Fruit fly (Drosophila melanogaster) whole organism, embryonic: ENCODE results near the gene Fur2.

Source experiments
- ATbp ChIP-seq: fragments of 200-800 bp; sonication (Bioruptor generic); optimal IDR thresholded peaks from 2 replicates; lab custom pipeline; 2017; ENCODE audit warnings: missing biosample characterization, mild to moderate bottlenecking, missing genetic modification characterization, missing genetic modification reagents
- Awh ChIP-seq: fragments of 200-800 bp; sonication (Bioruptor generic); IDR thresholded peaks from 2 replicates; pipeline ENCODE4, ENCODE4 v1.3.6; 2022; ENCODE audit warnings: missing biosample characterization, missing genetic modification characterization
- C15 ChIP-seq: fragments of 200-800 bp; sonication (Bioruptor generic); IDR thresholded peaks from 3 replicates; pipeline ENCODE4 v1.3.6; 2022; ENCODE audit warnings: missing biosample characterization, missing genetic modification characterization
- CG10321 ChIP-seq: fragments of 200-800 bp; sonication (Bioruptor generic); IDR thresholded peaks from 2 replicates; pipeline ENCODE4 v1.3.6; 2022; ENCODE audit warnings: missing biosample characterization, missing genetic modification characterization
- CG10366 ChIP-seq: fragments of 200-800 bp; sonication (Bioruptor generic); IDR thresholded peaks from 2 replicates; pipeline ENCODE4 v1.3.6; 2022; ENCODE audit warnings: missing biosample characterization, missing genetic modification characterization
- CG10959 ChIP-seq: fragments of 200-800 bp; sonication (Bioruptor generic); IDR thresholded peaks from 2 replicates; pipeline ENCODE4 v1.3.6; 2022; ENCODE audit warnings: missing biosample characterization, missing genetic modification characterization
- CG12236 ChIP-seq: fragments of 200-800 bp; sonication (Bioruptor generic); optimal IDR thresholded peaks from 2 replicates; lab custom pipeline; 2016; ENCODE audit warnings: missing biosample characterization, missing genetic modification characterization
- CG12299 ChIP-seq: fragments of 200-800 bp; sonication (Bioruptor generic); optimal IDR thresholded peaks from 2 replicates; lab custom pipeline; 2018; ENCODE audit warnings: missing biosample characterization, mild to moderate bottlenecking, missing genetic modification characterization
- CG15479 ChIP-seq: fragments of 200-800 bp; sonication (Bioruptor generic); optimal IDR thresholded peaks from 3 replicates; lab custom pipeline; 2019; ENCODE audit warnings: missing biosample characterization, mild to moderate bottlenecking, missing genetic modification characterization, moderate library complexity
- CG18764 ChIP-seq: fragments of 200-800 bp; sonication (Bioruptor generic); optimal IDR thresholded peaks from 3 replicates; lab custom pipeline; 2016; ENCODE audit warnings: missing biosample characterization, missing genetic modification characterization
- CG2202 ChIP-seq: fragments of 200-800 bp; sonication (Bioruptor generic); optimal IDR thresholded peaks from 2 replicates; lab custom pipeline; 2018; ENCODE audit warnings: missing biosample characterization, mild to moderate bottlenecking, missing genetic modification characterization
- CG2875 ChIP-seq: fragments of 200-800 bp; sonication (Bioruptor generic); optimal IDR thresholded peaks from 2 replicates; lab custom pipeline; 2017; ENCODE audit warnings: missing biosample characterization, mild to moderate bottlenecking, missing genetic modification characterization, missing genetic modification reagents
- CG31388 ChIP-seq: fragments of 200-800 bp; sonication (Bioruptor generic); optimal IDR thresholded peaks from 2 replicates; lab custom pipeline; 2016; ENCODE audit warnings: missing biosample characterization, missing genetic modification characterization
- CG3407 ChIP-seq: fragments of 200-800 bp; sonication (Bioruptor generic); optimal IDR thresholded peaks from 2 replicates; lab custom pipeline; 2018; ENCODE audit warnings: missing biosample characterization, mild to moderate bottlenecking, missing genetic modification characterization
- CG42726 ChIP-seq: fragments of 200-800 bp; sonication (Bioruptor generic); IDR thresholded peaks from 2 replicates; pipeline ENCODE4 v1.3.6; 2022; ENCODE audit warnings: missing biosample characterization, missing genetic modification characterization; ENCODE audit not compliant: partially characterized antibody
- CG4707 ChIP-seq: fragments of 200-800 bp; sonication (Bioruptor generic); optimal IDR thresholded peaks from 2 replicates; lab custom pipeline; 2018; ENCODE audit warnings: missing biosample characterization, mild to moderate bottlenecking, missing genetic modification characterization, moderate library complexity
- CG6854 ChIP-seq: fragments of 200-800 bp; sonication (Bioruptor generic); optimal IDR thresholded peaks from 3 replicates; lab custom pipeline; 2017; ENCODE audit warnings: missing biosample characterization, mild to moderate bottlenecking, missing genetic modification characterization
- CG9727 ChIP-seq: fragments of 200-800 bp; sonication (Bioruptor generic); optimal IDR thresholded peaks from 3 replicates; lab custom pipeline; 2017; ENCODE audit warnings: missing biosample characterization, mild to moderate bottlenecking, missing genetic modification characterization
- Camta ChIP-seq: fragments of 200-800 bp; sonication (Bioruptor generic); optimal IDR thresholded peaks from 2 replicates; lab custom pipeline; 2016; ENCODE audit warnings: missing biosample characterization, missing genetic modification characterization
- Doc2 ChIP-seq: fragments of 200-800 bp; sonication (Bioruptor generic); IDR thresholded peaks from 2 replicates; pipeline ENCODE4 v1.3.6; 2022; ENCODE audit warnings: missing biosample characterization, missing genetic modification characterization
- Fer1 ChIP-seq: fragments of 200-800 bp; sonication (Bioruptor generic); optimal IDR thresholded peaks from 2 replicates; lab custom pipeline; 2017; ENCODE audit warnings: missing biosample characterization, mild to moderate bottlenecking, missing genetic modification characterization
- H2.0 ChIP-seq: fragments of 200-800 bp; sonication (Bioruptor generic); IDR thresholded peaks from 2 replicates; pipeline ENCODE4 v1.3.6; 2022; ENCODE audit warnings: missing biosample characterization, missing genetic modification characterization
- MBD-R2 ChIP-seq: fragments of 200-800 bp; sonication (Bioruptor generic); IDR thresholded peaks from 2 replicates; pipeline ENCODE4 v1.3.6; 2022; ENCODE audit warnings: missing biosample characterization, missing genetic modification characterization
- Nf-YA ChIP-seq: fragments of 200-800 bp; sonication (Bioruptor generic); IDR thresholded peaks from 2 replicates; pipeline ENCODE4 v1.3.6; 2022; ENCODE audit warnings: missing biosample characterization, missing genetic modification characterization
- Pdp1 ChIP-seq, 2 experiments: fragments of 200-800 bp; sonication (Bioruptor generic); optimal IDR thresholded peaks; 3 replicates each; lab custom pipeline; 2016; ENCODE audit warnings: missing biosample characterization in 2 of 2, missing genetic modification characterization in 2 of 2, mild to moderate bottlenecking in 1 of 2, moderate library complexity in 1 of 2
- Rfx ChIP-seq: fragments of 200-800 bp; sonication (Bioruptor generic); IDR thresholded peaks from 2 replicates; pipeline ENCODE4 v1.3.6; 2022; ENCODE audit warnings: missing biosample characterization, missing genetic modification characterization
- Usf ChIP-seq: fragments of 200-800 bp; sonication (Bioruptor generic); optimal IDR thresholded peaks from 2 replicates; lab custom pipeline; 2017; ENCODE audit warnings: missing genotype, missing biosample characterization, missing genetic modification characterization
- amos ChIP-seq: fragments of 200-800 bp; sonication (Bioruptor generic); IDR thresholded peaks from 2 replicates; pipeline ENCODE4 v1.3.6; 2022; ENCODE audit warnings: missing biosample characterization, missing genetic modification characterization; ENCODE audit not compliant: partially characterized antibody
- aop ChIP-seq: fragments of 200-800 bp; sonication (Bioruptor generic); IDR thresholded peaks from 2 replicates; pipeline ENCODE4 v1.3.6; 2022; ENCODE audit warnings: missing biosample characterization, missing genetic modification characterization
- ato ChIP-seq: fragments of 200-800 bp; sonication (Bioruptor generic); IDR thresholded peaks from 2 replicates; pipeline ENCODE4 v1.3.6; 2022; ENCODE audit warnings: missing biosample characterization, missing genetic modification characterization; ENCODE audit not compliant: partially characterized antibody
- bigmax ChIP-seq: fragments of 200-800 bp; sonication (Bioruptor generic); optimal IDR thresholded peaks from 2 replicates; lab custom pipeline; 2018; ENCODE audit warnings: missing biosample characterization, mild to moderate bottlenecking, missing genetic modification characterization
- da ChIP-seq: fragments of 200-800 bp; sonication (Bioruptor generic); optimal IDR thresholded peaks from 2 replicates; lab custom pipeline; 2016; ENCODE audit warnings: missing biosample characterization, missing genetic modification characterization
- dm ChIP-seq: fragments of 200-800 bp; sonication (Bioruptor generic); optimal IDR thresholded peaks from 3 replicates; lab custom pipeline; 2016; ENCODE audit warnings: missing biosample characterization, missing genetic modification characterization
- fd96Cb ChIP-seq: fragments of 200-800 bp; sonication (Bioruptor generic); optimal IDR thresholded peaks from 2 replicates; lab custom pipeline; 2018; ENCODE audit warnings: missing biosample characterization, mild to moderate bottlenecking, missing genetic modification characterization, moderate library complexity
- gem ChIP-seq: fragments of 200-800 bp; sonication (Bioruptor generic); optimal IDR thresholded peaks from 2 replicates; lab custom pipeline; 2019; ENCODE audit warnings: missing biosample characterization, mild to moderate bottlenecking, missing genetic modification characterization, moderate library complexity
- gro ChIP-seq: fragments of 200-800 bp; sonication (Bioruptor generic); optimal IDR thresholded peaks from 2 replicates; lab custom pipeline; 2016; ENCODE audit warnings: missing biosample characterization, missing genetic modification characterization
- gt ChIP-seq: fragments of 200-800 bp; sonication (Bioruptor generic); IDR thresholded peaks from 2 replicates; pipeline ENCODE4 v1.3.6; 2022; ENCODE audit warnings: missing biosample characterization, missing genetic modification characterization
- hbn ChIP-seq: fragments of 200-800 bp; sonication (Bioruptor generic); IDR thresholded peaks from 2 replicates; pipeline ENCODE4 v1.3.6; 2022; ENCODE audit warnings: missing biosample characterization, missing genetic modification characterization; ENCODE audit not compliant: partially characterized antibody
- hth ChIP-seq: fragments of >200 bp; optimal IDR thresholded peaks from 2 replicates; lab custom pipeline; 2017; ENCODE audit warnings: inconsistent platforms
- inv ChIP-seq: fragments of 200-800 bp; sonication (Bioruptor generic); IDR thresholded peaks from 2 replicates; pipeline ENCODE4 v1.3.6; 2022; ENCODE audit warnings: missing biosample characterization, missing genetic modification characterization; ENCODE audit not compliant: partially characterized antibody
- jing ChIP-seq: fragments of 200-800 bp; sonication (Bioruptor generic); optimal IDR thresholded peaks from 2 replicates; lab custom pipeline; 2018; ENCODE audit warnings: missing biosample characterization, mild to moderate bottlenecking, missing genetic modification characterization
- klu ChIP-seq: fragments of 200-800 bp; sonication (Bioruptor generic); IDR thresholded peaks from 2 replicates; pipeline ENCODE4 v1.3.6; 2022; ENCODE audit warnings: missing biosample characterization, missing genetic modification characterization
- phol ChIP-seq: fragments of 200-800 bp; sonication (Bioruptor generic); optimal IDR thresholded peaks from 3 replicates; lab custom pipeline; 2018; ENCODE audit warnings: missing biosample characterization, mild to moderate bottlenecking, missing genetic modification characterization, moderate library complexity
- pros ChIP-seq: fragments of 200-800 bp; sonication (Bioruptor generic); optimal IDR thresholded peaks from 3 replicates; lab custom pipeline; 2019; ENCODE audit warnings: missing biosample characterization, mild to moderate bottlenecking, missing genetic modification characterization, moderate library complexity
- pum ChIP-seq: fragments of 200-800 bp; sonication (Bioruptor generic); optimal IDR thresholded peaks from 2 replicates; lab custom pipeline; 2016; ENCODE audit warnings: missing biosample characterization, missing genetic modification characterization
- sima ChIP-seq: fragments of 200-800 bp; sonication (Bioruptor generic); optimal IDR thresholded peaks from 2 replicates; lab custom pipeline; 2016; ENCODE audit warnings: missing biosample characterization, missing genetic modification characterization
- sob ChIP-seq: fragments of 200-800 bp; sonication (Bioruptor generic); IDR thresholded peaks from 2 replicates; pipeline ENCODE4 v1.3.6; 2022; ENCODE audit warnings: missing biosample characterization, missing genetic modification characterization
- sr ChIP-seq: fragments of 200-800 bp; sonication (Bioruptor generic); IDR thresholded peaks from 3 replicates; pipeline ENCODE4 v1.3.6; 2022; ENCODE audit warnings: missing biosample characterization, missing genetic modification characterization
- tup ChIP-seq: fragments of 200-800 bp; sonication (Bioruptor generic); optimal IDR thresholded peaks from 2 replicates; lab custom pipeline; 2016; ENCODE audit warnings: missing biosample characterization, mild to moderate bottlenecking, missing genetic modification characterization, moderate library complexity
- zen ChIP-seq: fragments of 200-800 bp; sonication (Bioruptor generic); optimal IDR thresholded peaks from 3 replicates; lab custom pipeline; 2018; ENCODE audit warnings: missing biosample characterization, mild to moderate bottlenecking, missing genetic modification characterization, moderate library complexity

Fur2 gene

DNA sequence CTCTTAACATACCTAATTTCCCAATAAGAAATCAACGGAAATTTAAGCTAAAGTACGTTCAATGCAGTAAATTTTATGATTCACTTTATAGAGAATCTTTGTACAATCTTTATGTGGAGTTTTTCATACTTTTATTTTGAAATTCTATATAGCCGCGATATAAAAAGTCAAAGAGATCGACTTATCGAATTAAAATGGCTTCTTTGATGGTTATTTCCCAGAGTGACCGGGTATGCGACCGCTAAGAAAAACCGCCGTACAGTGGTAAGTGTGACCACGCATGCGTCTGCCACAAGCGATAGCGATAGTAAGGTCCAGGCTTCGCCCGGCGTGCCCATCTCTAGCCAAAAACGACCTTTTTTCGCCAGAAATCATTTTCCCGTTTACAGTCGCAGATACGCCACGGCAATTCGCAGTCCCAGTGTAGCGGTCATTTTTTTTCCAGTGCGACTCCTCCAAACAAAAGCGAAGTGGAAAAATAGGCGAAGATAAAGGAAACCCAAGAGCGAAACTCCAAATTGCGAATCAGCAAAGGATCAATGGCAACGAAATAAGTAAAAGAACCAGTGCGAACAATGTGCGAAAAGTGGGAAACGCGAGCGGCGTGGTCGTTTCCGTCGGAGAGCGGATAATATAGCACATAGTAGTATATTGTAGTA is 49.7 kb downstream of the Fur2 start, which contains the start of gene hang (continued):
- TF ChIP-seq sima (GFP tag; lab: Kevin White, UChicago) (no peak), CG4707 (GFP tag; lab: Kevin White, UChicago) (peak; percentile 1), CG10321 (GFP tag; lab: Robert Waterston, UW) (no peak), Awh (GFP tag; lab: Robert Waterston, UW) (no peak), tup (GFP tag; lab: Kevin White, UChicago) (no peak), sob (GFP tag; lab: Robert Waterston, UW) (peak; percentile 57), da (GFP tag; lab: Kevin White, UChicago) (peak; percentile 4), ato (GFP tag; lab: Robert Waterston, UW) (peak; percentile 82), CG10959 (GFP tag; lab: Robert Waterston, UW) (no peak), hbn (GFP tag; lab: Robert Waterston, UW) (peak; percentile 67), CG31388 (no peak), fd96Cb (tag; lab: Kevin White, UChicago) (no peak), Pdp1 (GFP tag; optimal IDR thresholded peaks at IDR 0.05; lab: Kevin White, UChicago) (peak in 1 of 2 experiments; percentile 30), gro (GFP tag; lab: Kevin White, UChicago) (peak; percentile 65), pros (GFP tag; lab: Kevin White, UChicago) (no peak), hth (lab: Kevin White, UChicago) (no peak), gem (tag; lab: Kevin White, UChicago) (no peak), CG3407 (peak; percentile 24), phol (peak; percentile 94), CG2875 (GFP tag; lab: Kevin White, UChicago) (peak; percentile 6), CG2202 (tag; lab: Kevin White, UChicago) (peak; percentile 5), amos (peak; percentile 91), Doc2 (GFP tag; lab: Robert Waterston, UW) (no peak), sr (GFP tag; lab: Robert Waterston, UW) (0 out of 3 replicates have a peak, but pooled peaks have one; percentile 7), Usf (GFP tag; lab: Kevin White, UChicago) (no peak), CG9727 (GFP tag; lab: Kevin White, UChicago) (peak; percentile 16), zen (tag; lab: Kevin White, UChicago) (no peak), H2.0 (GFP tag; lab: Robert Waterston, UW) (peak; percentile 28; the same call in 1 of the 2 replicates), CG42726 (peak; percentile 87), ATbp (GFP tag; lab: Kevin White, UChicago) (no peak), CG15479 (GFP tag; lab: Kevin White, UChicago) (no peak), dm (peak; percentile 3), klu (GFP tag; lab: Robert Waterston, UW) (no peak), jing (no peak), Nf-YA (GFP tag; lab: Robert Waterston, UW) (no peak), bigmax (GFP tag; lab: Kevin White, UChicago) (peak; percentile 52), Fer1 (GFP tag; lab: Kevin White, UChicago) (peak; percentile 73), pum (GFP tag; lab: Kevin White, UChicago) (no peak), CG6854 (GFP tag; lab: Kevin White, UChicago) (peak; percentile 66), C15 (GFP tag; lab: Robert Waterston, UW) (no peak), Rfx (peak; percentile 75), inv (peak; percentile 72), Camta (GFP tag; lab: Kevin White, UChicago) (no peak), gt (GFP tag; lab: Robert Waterston, UW) (no peak), CG18764 (GFP tag; lab: Kevin White, UChicago) (no peak), MBD-R2 (GFP tag; lab: Robert Waterston, UW) (peak; percentile 29; the same call in 1 of the 2 replicates), aop (GFP tag; lab: Robert Waterston, UW) (no peak), CG10366 (GFP tag; lab: Robert Waterston, UW) (no peak), CG12299 (tag; lab: Kevin White, UChicago) (peak; percentile 77), CG12236 (GFP tag; lab: Kevin White, UChicago) (no peak)
